Fruit fly (Drosophila melanogaster) whole organism, embryonic: ENCODE data around the gene CG6933.
A peak's percentile ranks its signal among the peaks of the same experiment; 100 is the strongest.

Source experiments
- B-H2 ChIP-seq: fragments of 200-800 bp; sonication (Bioruptor generic); optimal IDR thresholded peaks from 2 replicates; lab custom pipeline; 2018; ENCODE audit warnings: missing biosample characterization, mild to moderate bottlenecking, missing genetic modification characterization
- CG10366 ChIP-seq: fragments of 200-800 bp; sonication (Bioruptor generic); IDR thresholded peaks from 2 replicates; pipeline ENCODE4 v1.3.6; 2022; ENCODE audit warnings: missing biosample characterization, missing genetic modification characterization
- CG11696 ChIP-seq: fragments of 200-800 bp; sonication (Bioruptor generic); IDR thresholded peaks from 2 replicates; pipeline ENCODE4 v1.3.6; 2022; ENCODE audit warnings: missing biosample characterization, missing genetic modification characterization
- CG13624 ChIP-seq: fragments of 200-800 bp; sonication (Bioruptor generic); optimal IDR thresholded peaks from 2 replicates; lab custom pipeline; 2016; ENCODE audit warnings: missing biosample characterization, missing genetic modification characterization
- CG2120 ChIP-seq: fragments of 200-800 bp; sonication (Bioruptor generic); optimal IDR thresholded peaks from 3 replicates; lab custom pipeline; 2016; ENCODE audit warnings: missing biosample characterization, missing genetic modification characterization
- CG7928 ChIP-seq: fragments of 200-800 bp; sonication (Bioruptor generic); optimal IDR thresholded peaks from 2 replicates; lab custom pipeline; 2017; ENCODE audit warnings: missing biosample characterization, mild to moderate bottlenecking, missing genetic modification characterization
- CG8944 ChIP-seq: fragments of 200-800 bp; sonication (Bioruptor generic); optimal IDR thresholded peaks from 3 replicates; lab custom pipeline; 2016; ENCODE audit warnings: missing biosample characterization, missing genetic modification characterization
- CG9727 ChIP-seq: fragments of 200-800 bp; sonication (Bioruptor generic); optimal IDR thresholded peaks from 3 replicates; lab custom pipeline; 2017; ENCODE audit warnings: missing biosample characterization, mild to moderate bottlenecking, missing genetic modification characterization
- Elba2 ChIP-seq: fragments of 200-800 bp; sonication (Bioruptor generic); optimal IDR thresholded peaks from 3 replicates; lab custom pipeline; 2016; ENCODE audit warnings: missing biosample characterization, missing genetic modification characterization
- Ets65A ChIP-seq: fragments of 200-800 bp; sonication (Bioruptor generic); peaks from one replicate; lab custom pipeline; 2016; ENCODE audit warnings: missing biosample characterization, missing genetic modification characterization
- Gug ChIP-seq: fragments of 200-800 bp; sonication (Bioruptor generic); IDR thresholded peaks from 4 replicates; pipeline ENCODE4 v1.3.6; 2022; ENCODE audit warnings: missing biosample characterization, missing genetic modification characterization
- Hand ChIP-seq: fragments of 200-800 bp; sonication (Bioruptor generic); optimal IDR thresholded peaks from 2 replicates; lab custom pipeline; 2017; ENCODE audit warnings: mild to moderate bottlenecking, missing biosample characterization, missing genetic modification reagents, missing genetic modification characterization
- Hr51 ChIP-seq, 2 experiments: fragments of 200-800 bp; sonication (Bioruptor generic); optimal IDR thresholded peaks; 2 replicates in 1 of 2; 3 replicates in 1 of 2; lab custom pipeline; 2016 to 2018; ENCODE audit warnings: missing biosample characterization in 2 of 2, missing genetic modification characterization in 2 of 2, mild to moderate bottlenecking in 1 of 2, moderate library complexity in 1 of 2
- Jarid2 ChIP-seq: fragments of 200-800 bp; sonication (Bioruptor generic); optimal IDR thresholded peaks from 3 replicates; lab custom pipeline; 2017; ENCODE audit warnings: mild to moderate bottlenecking, missing biosample characterization, missing genetic modification reagents, missing genetic modification characterization
- Lim3 ChIP-seq: fragments of 200-800 bp; sonication (Bioruptor generic); IDR thresholded peaks from 2 replicates; pipeline ENCODE4 v1.3.6; 2022; ENCODE audit warnings: missing biosample characterization, missing genetic modification characterization
- Neu2 ChIP-seq: fragments of 200-800 bp; sonication (Bioruptor generic); optimal IDR thresholded peaks from 3 replicates; lab custom pipeline; 2016; ENCODE audit warnings: missing biosample characterization, missing genetic modification characterization, borderline replicate concordance
- bbx ChIP-seq: fragments of 200-800 bp; sonication (Bioruptor generic); IDR thresholded peaks from 2 replicates; pipeline ENCODE4 v1.3.6; 2022; ENCODE audit warnings: missing biosample characterization, missing genetic modification characterization; ENCODE audit not compliant: partially characterized antibody
- bigmax ChIP-seq: fragments of 200-800 bp; sonication (Bioruptor generic); optimal IDR thresholded peaks from 2 replicates; lab custom pipeline; 2018; ENCODE audit warnings: missing biosample characterization, mild to moderate bottlenecking, missing genetic modification characterization
- br ChIP-seq: fragments of >200 bp; optimal IDR thresholded peaks from 2 replicates; lab custom pipeline; 2017
- chm ChIP-seq: fragments of 200-800 bp; sonication (Bioruptor generic); IDR thresholded peaks from 2 replicates; pipeline ENCODE4 v1.3.6; 2022; ENCODE audit warnings: missing biosample characterization, missing genetic modification characterization
- cwo ChIP-seq: fragments of 200-800 bp; sonication (Bioruptor generic); optimal IDR thresholded peaks from 3 replicates; lab custom pipeline; 2017; ENCODE audit warnings: missing biosample characterization, missing genetic modification characterization, mild to moderate bottlenecking, moderate library complexity, missing genetic modification reagents
- en ChIP-seq: fragments of 200-800 bp; sonication (Bioruptor generic); optimal IDR thresholded peaks from 2 replicates; lab custom pipeline; 2016; ENCODE audit warnings: missing biosample characterization, missing genetic modification characterization
- ewg ChIP-seq: fragments of 200-800 bp; sonication (Bioruptor generic); optimal IDR thresholded peaks from 3 replicates; lab custom pipeline; 2017; ENCODE audit warnings: mild to moderate bottlenecking, missing biosample characterization, missing genetic modification reagents, missing genetic modification characterization
- gce ChIP-seq: fragments of 200-800 bp; sonication (Bioruptor generic); IDR thresholded peaks from 3 replicates; pipeline ENCODE4 v1.3.6; 2022; ENCODE audit warnings: missing biosample characterization, missing genetic modification characterization
- gem ChIP-seq: fragments of 200-800 bp; sonication (Bioruptor generic); optimal IDR thresholded peaks from 2 replicates; lab custom pipeline; 2019; ENCODE audit warnings: missing biosample characterization, mild to moderate bottlenecking, missing genetic modification characterization, moderate library complexity
- gfzf ChIP-seq: fragments of 200-800 bp; sonication (Bioruptor generic); optimal IDR thresholded peaks from 2 replicates; lab custom pipeline; 2016; ENCODE audit warnings: missing biosample characterization, mild to moderate bottlenecking, missing genetic modification characterization, moderate library complexity
- nerfin-1 ChIP-seq: fragments of 200-800 bp; sonication (Bioruptor generic); optimal IDR thresholded peaks from 3 replicates; lab custom pipeline; 2019; ENCODE audit warnings: missing biosample characterization, mild to moderate bottlenecking, missing genetic modification characterization, moderate library complexity
- pho ChIP-seq: fragments of 200-800 bp; sonication (Bioruptor generic); optimal IDR thresholded peaks from 2 replicates; lab custom pipeline; 2016; ENCODE audit warnings: missing biosample characterization, missing genetic modification characterization
- phol ChIP-seq: fragments of 200-800 bp; sonication (Bioruptor generic); optimal IDR thresholded peaks from 3 replicates; lab custom pipeline; 2018; ENCODE audit warnings: missing biosample characterization, mild to moderate bottlenecking, missing genetic modification characterization, moderate library complexity
- sug ChIP-seq: fragments of 200-800 bp; optimal IDR thresholded peaks from 2 replicates; lab custom pipeline; 2019; ENCODE audit warnings: missing biosample characterization, mild to moderate bottlenecking, missing genetic modification characterization, moderate library complexity
- tna ChIP-seq: fragments of 200-800 bp; sonication (Bioruptor generic); IDR thresholded peaks from 2 replicates; pipeline ENCODE4 v1.3.6; 2022; ENCODE audit warnings: missing biosample characterization, missing genetic modification characterization; ENCODE audit not compliant: partially characterized antibody
- tx ChIP-seq: fragments of 200-800 bp; sonication (Bioruptor generic); optimal IDR thresholded peaks from 2 replicates; lab custom pipeline; 2016; ENCODE audit warnings: missing biosample characterization, missing genetic modification characterization

CG6933 gene

DNA sequence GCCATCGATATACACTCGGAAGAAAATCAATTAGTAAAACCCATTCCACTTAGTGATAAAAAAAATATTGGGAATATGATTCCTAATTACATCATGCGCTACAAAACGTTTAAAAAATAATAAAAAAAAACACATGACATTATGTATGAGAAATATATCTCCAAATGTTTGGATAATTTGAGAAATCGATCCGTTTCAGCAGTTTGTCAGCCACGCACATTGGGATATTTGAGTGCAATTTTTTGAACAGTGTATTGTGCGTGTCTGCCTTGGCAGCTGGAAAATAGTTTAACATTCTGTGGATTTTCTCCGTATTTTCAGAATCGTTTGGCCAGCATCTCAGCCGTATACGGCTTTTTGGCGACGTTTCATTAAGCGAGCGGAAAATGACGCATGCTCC is 42.1 kb downstream of the CG6933 start (continued):
- no peak for TF ChIP-seq gfzf (GFP tag; lab: Kevin White, UChicago)
- no peak for TF ChIP-seq tx
- peak in 1 of 2 experiments; percentile 19 for TF ChIP-seq Hr51 (GFP tag; optimal IDR thresholded peaks at IDR 0.05; lab: Kevin White, UChicago)
- no peak for TF ChIP-seq Gug (GFP tag; lab: Robert Waterston, UW)
- TF ChIP-seq CG2120 (GFP tag; lab: Kevin White, UChicago): peak; percentile 53
- TF ChIP-seq en (GFP tag; lab: Kevin White, UChicago): no peak
- TF ChIP-seq CG8944 (GFP tag; lab: Kevin White, UChicago): no peak
- TF ChIP-seq chm: no peak
- no peak for TF ChIP-seq CG13624 (GFP tag; lab: Kevin White, UChicago)
- peak; percentile 35 for TF ChIP-seq gem (tag; lab: Kevin White, UChicago)
- no peak for TF ChIP-seq Elba2
- no peak for TF ChIP-seq CG9727 (GFP tag; lab: Kevin White, UChicago)
- no peak for TF ChIP-seq bbx (GFP tag; lab: Robert Waterston, UW)
- TF ChIP-seq bigmax: no peak
- TF ChIP-seq nerfin-1: no peak
- no peak for TF ChIP-seq Neu2 (GFP tag; lab: Kevin White, UChicago)
- TF ChIP-seq pho: peak; percentile 5
- TF ChIP-seq CG7928 (GFP tag; lab: Kevin White, UChicago): no peak
- TF ChIP-seq tna (GFP tag; lab: Robert Waterston, UW): no peak
- peak; percentile 5 for TF ChIP-seq Hand
- TF ChIP-seq CG11696: no peak
- TF ChIP-seq Lim3: no peak
- TF ChIP-seq B-H2 (GFP tag; lab: Kevin White, UChicago): no peak

DNA sequence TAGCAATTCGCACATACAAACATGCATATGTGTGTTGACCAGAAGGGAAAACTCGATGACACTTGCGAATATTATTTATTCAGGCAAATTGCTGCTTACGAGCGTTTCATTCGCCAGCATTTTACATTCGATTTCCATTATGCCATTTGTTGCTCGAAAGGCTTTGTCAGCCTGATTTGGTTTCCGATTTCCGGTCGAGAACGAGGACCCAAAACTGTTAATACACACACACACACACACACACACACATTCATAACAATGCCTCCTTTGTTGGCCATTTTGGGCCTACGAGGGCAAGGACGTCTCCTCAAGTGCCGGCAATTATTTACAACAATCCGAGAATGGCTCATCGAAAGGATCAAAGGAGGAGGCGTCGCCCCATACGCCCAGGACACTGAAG is 42.5 kb downstream of the CG6933 start:
- TF ChIP-seq br (lab: Kevin White, UChicago) (no peak), phol (tag; lab: Kevin White, UChicago) (no peak), Ets65A (GFP tag; lab: Kevin White, UChicago) (peak; percentile 61), ewg (no peak), gce (0 out of 3 replicates have a peak, but pooled peaks have one; percentile 15), CG10366 (GFP tag; lab: Robert Waterston, UW) (no peak), sug (tag; lab: Kevin White, UChicago) (no peak), Jarid2 (GFP tag; lab: Kevin White, UChicago) (no peak), cwo (no peak)
